Fruit fly (Drosophila melanogaster) whole organism, adult: ENCODE results near the gene CG9784.

Source experiments
- CG11617 ChIP-seq: fragments of 200-800 bp; sonication (Bioruptor generic); optimal IDR thresholded peaks from 2 replicates; lab custom pipeline; 2017; ENCODE audit warnings: mild to moderate bottlenecking, missing biosample characterization, missing genetic modification reagents, missing genetic modification characterization
- CG14711 ChIP-seq: fragments of 200-800 bp; sonication (Bioruptor generic); optimal IDR thresholded peaks from 2 replicates; lab custom pipeline; 2018; ENCODE audit warnings: missing biosample characterization, mild to moderate bottlenecking, missing genetic modification characterization, moderate library complexity
- Hr96 ChIP-seq: fragments of 200-800 bp; sonication (Bioruptor generic); optimal IDR thresholded peaks from 2 replicates; lab custom pipeline; 2016; ENCODE audit warnings: missing biosample characterization, missing genetic modification characterization
- bab1 ChIP-seq: fragments of 200-800 bp; sonication (Bioruptor generic); optimal IDR thresholded peaks from 3 replicates; lab custom pipeline; 2019; ENCODE audit warnings: missing biosample characterization, mild to moderate bottlenecking, missing genetic modification characterization, moderate library complexity
- cic ChIP-seq: fragments of 200-800 bp; sonication (Bioruptor generic); optimal IDR thresholded peaks from 2 replicates; lab custom pipeline; 2017; ENCODE audit warnings: missing biosample characterization, mild to moderate bottlenecking, missing genetic modification characterization, moderate library complexity

DNA sequence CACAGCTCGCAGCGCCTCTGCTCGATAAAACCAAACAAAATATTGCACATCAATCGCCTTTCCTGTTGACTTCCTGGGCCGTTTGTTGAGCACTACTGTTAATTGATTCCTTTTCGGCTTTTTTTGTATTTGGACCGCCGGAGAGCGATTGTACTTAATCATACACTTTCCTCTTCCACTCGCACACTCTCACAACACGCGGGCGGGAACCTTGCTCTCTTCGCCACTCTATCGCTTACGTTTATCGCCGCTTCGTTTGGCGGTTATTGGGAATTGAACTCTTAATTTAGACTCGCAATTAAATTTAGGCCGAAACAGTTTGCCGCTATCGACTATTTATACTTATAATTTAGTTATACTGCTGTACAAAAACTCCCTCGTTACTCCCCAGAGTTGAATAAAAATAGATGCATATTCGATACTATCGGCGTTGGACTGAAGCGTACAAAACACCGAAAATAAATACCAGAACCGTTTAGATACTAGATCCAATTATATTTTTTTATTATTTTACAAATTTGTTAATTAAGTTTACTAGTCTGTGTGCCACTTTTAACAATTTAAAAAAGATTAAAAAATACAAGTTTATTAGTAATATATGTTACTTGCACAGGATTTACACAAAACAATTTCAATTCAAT, 45.4 kb downstream of the CG9784 start, which contains the start of gene Arp2:
- no peak for TF ChIP-seq Hr96 (GFP tag; lab: Kevin White, UChicago)
- TF ChIP-seq bab1 (GFP tag; lab: Kevin White, UChicago): no peak
- TF ChIP-seq cic (GFP tag; lab: Kevin White, UChicago): no peak
- no peak for TF ChIP-seq CG14711 (tag; lab: Kevin White, UChicago)
- no peak for TF ChIP-seq CG11617 (GFP tag; lab: Kevin White, UChicago)
